Worm (Caenorhabditis elegans): ENCODE measurements around the gene crh-1.

ce11 chrIII:11614874-11615273 is 42.7 kb upstream of the crh-1 start:
- TF ChIP-seq him-1 (tag; optimal IDR thresholded peaks at IDR 0.05) (no peak), W03F9.2 (tag; optimal IDR thresholded peaks at IDR 0.05) (no peak)

Measured in whole organism, L4/young adult.